Fruit fly (Drosophila melanogaster): Measurements from ENCODE around the gene CG13786.

The CG13786 gene

dm6 chr2L:7217059-7217458 lies 35.7 kb downstream of the CG13786 start:
- TF ChIP-seq Eip78C (GFP tag) (peak; percentile 45), CG6163 (GFP tag; IDR thresholded peaks at IDR 0.05) (no peak), fkh (GFP tag; optimal IDR thresholded peaks at IDR 0.05) (peak; percentile 50)

DNA sequence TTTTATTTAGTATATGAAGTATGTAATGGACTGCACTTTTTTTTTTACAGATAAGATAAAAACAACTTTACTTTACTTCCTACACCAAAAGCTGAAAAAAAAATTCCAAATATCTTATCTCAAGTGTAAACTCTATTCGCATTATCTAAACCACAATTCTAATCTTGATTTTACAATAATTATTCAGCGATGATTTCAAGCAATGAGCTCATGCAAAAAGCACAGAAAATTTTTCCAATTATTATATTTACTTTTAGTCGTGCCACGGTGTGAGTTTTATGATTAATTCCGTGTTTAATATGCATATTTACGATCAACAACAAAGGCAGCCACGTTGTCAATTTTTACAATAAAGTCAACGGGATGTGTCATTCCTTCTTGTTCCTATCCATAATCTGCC lies 36.5 kb downstream of the CG13786 start:
- TF ChIP-seq Eip75B (GFP tag; optimal IDR thresholded peaks at IDR 0.05) (no peak), CG8632 (GFP tag; optimal IDR thresholded peaks at IDR 0.05) (no peak), CG8119 (GFP tag; IDR thresholded peaks at IDR 0.05) (no peak), CG1621 (tag; optimal IDR thresholded peaks at IDR 0.05) (no peak), svp (GFP tag) (peak; percentile 34), CG3032 (tag; optimal IDR thresholded peaks at IDR 0.05) (no peak), CG6854 (GFP tag; optimal IDR thresholded peaks at IDR 0.05) (no peak), Eip78C (GFP tag) (peak; percentile 50), Sox102F (GFP tag; optimal IDR thresholded peaks at IDR 0.05) (peak; percentile 3), CG15336 (GFP tag; IDR thresholded peaks at IDR 0.05) (no peak), ss (GFP tag; optimal IDR thresholded peaks at IDR 0.05) (peak in 1 of 2 experiments; percentile 66)

DNA sequence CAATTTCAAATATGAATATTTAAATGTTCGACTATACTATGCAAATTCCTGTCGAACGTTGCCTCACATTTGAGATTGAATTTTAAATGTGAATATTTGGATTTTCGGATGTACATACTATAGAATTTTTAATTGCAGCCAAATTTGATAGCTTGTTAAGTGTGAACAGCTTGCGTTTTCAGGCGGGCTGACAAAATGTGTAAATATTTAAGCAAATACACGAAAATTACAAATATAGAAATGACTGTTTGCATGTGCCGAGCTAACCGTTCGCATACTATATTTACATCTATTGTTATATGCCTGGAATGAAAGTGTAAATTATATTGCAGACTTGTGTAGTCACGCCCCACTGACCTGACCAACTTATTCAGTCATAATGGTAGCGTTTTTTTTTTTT lies 37.1 kb downstream of the CG13786 start:
- no peak for TF ChIP-seq CG6276 (GFP tag; optimal IDR thresholded peaks at IDR 0.05)
- TF ChIP-seq fkh (GFP tag; optimal IDR thresholded peaks at IDR 0.05): peak; percentile 82

DNA sequence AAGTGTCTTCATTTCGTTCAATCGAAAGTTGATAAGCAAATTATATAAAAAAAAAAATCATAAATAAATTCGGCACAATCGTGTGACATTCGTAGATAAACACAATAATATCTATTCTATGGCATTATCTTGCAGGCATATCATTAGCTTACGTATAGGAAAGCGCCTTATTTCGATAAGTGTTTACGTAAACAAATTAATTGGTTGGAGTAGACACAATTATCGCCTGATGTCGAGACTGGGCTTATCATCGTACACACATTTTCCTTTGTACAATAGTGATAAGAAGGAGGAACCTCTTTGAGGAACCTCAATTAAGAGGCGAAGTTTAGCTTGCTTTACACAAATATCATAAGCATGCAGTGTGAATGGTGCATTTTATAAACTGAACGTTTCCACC lies 37.9 kb downstream of the CG13786 start:
- TF ChIP-seq fkh (GFP tag; optimal IDR thresholded peaks at IDR 0.05): peak; percentile 51
- no peak for TF ChIP-seq eg (GFP tag; IDR thresholded peaks at IDR 0.05)
- no peak for TF ChIP-seq Hr38 (GFP tag; optimal IDR thresholded peaks at IDR 0.05)
- peak in 1 of 2 experiments; percentile 23 for TF ChIP-seq ss (GFP tag; optimal IDR thresholded peaks at IDR 0.05)
- peak; percentile 77 for TF ChIP-seq vri (GFP tag; optimal IDR thresholded peaks at IDR 0.05)
- TF ChIP-seq svp (GFP tag): peak; percentile 74
- TF ChIP-seq fd85E (GFP tag; optimal IDR thresholded peaks at IDR 0.05): no peak
- TF ChIP-seq Eip78C (GFP tag): peak; percentile 68
- peak; percentile 39 for TF ChIP-seq Eip93F (GFP tag; optimal IDR thresholded peaks at IDR 0.05)
- no peak for TF ChIP-seq CG8119 (GFP tag; IDR thresholded peaks at IDR 0.05)

DNA sequence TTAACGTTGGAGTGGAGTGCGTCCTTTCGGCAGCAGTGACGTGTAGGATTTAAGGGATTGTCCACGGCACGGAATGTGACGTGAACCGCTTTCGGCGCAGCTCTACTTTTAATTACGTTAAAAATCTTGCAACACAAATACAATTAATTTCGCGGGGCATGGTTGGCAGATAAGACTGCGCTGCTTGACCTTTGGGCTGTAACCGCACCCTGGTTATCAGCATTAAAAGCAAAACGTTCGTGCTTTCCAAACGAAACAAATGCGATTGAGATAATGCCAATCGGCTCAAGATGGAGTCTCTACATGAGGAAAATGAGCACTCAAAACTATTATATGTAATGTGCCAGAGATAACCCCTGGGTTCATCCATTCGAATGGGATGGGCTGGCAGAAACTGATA lies 39.2 kb downstream of the CG13786 start:
- no peak for TF ChIP-seq OdsH (GFP tag; optimal IDR thresholded peaks at IDR 0.05)
- TF ChIP-seq svp (GFP tag): peak; percentile 98

- TF ChIP-seq CG3919 (GFP tag; optimal IDR thresholded peaks at IDR 0.05) (no peak), spab (GFP tag; optimal IDR thresholded peaks at IDR 0.05) (peak; percentile 27), esn (GFP tag; optimal IDR thresholded peaks at IDR 0.05) (no peak), CG8319 (GFP tag; optimal IDR thresholded peaks at IDR 0.05) (no peak), topi (GFP tag; optimal IDR thresholded peaks at IDR 0.05) (no peak), CG16779 (tag; optimal IDR thresholded peaks at IDR 0.05) (peak; percentile 43), CG6808 (GFP tag; optimal IDR thresholded peaks at IDR 0.05) (peak; percentile 64), CG3032 (tag; optimal IDR thresholded peaks at IDR 0.05) (no peak), ss (GFP tag; optimal IDR thresholded peaks at IDR 0.05) (peak; percentile 55 to 70), CG9139 (GFP tag; optimal IDR thresholded peaks at IDR 0.05) (peak; percentile 71), CG8119 (GFP tag; IDR thresholded peaks at IDR 0.05) (no peak), cyc (GFP tag; optimal IDR thresholded peaks at IDR 0.05) (no peak), svp (GFP tag) (peak; percentile 83), achi (GFP tag; optimal IDR thresholded peaks at IDR 0.05) (no peak), fkh (GFP tag; optimal IDR thresholded peaks at IDR 0.05) (no peak), CG7368 (GFP tag; optimal IDR thresholded peaks at IDR 0.05) (no peak), CG11902 (GFP tag; optimal IDR thresholded peaks at IDR 0.05) (no peak), salr (GFP tag; optimal IDR thresholded peaks at IDR 0.05) (no peak), eg (GFP tag; IDR thresholded peaks at IDR 0.05) (no peak), CG6854 (GFP tag; optimal IDR thresholded peaks at IDR 0.05) (peak; percentile 6), CG6276 (GFP tag; optimal IDR thresholded peaks at IDR 0.05) (peak; percentile 59), Lpt (GFP tag; optimal IDR thresholded peaks at IDR 0.05) (no peak), Eip78C (GFP tag) (peak; percentile 39), Ets21C (GFP tag; optimal IDR thresholded peaks at IDR 0.05) (no peak)
Observed at dm6 chr2L:7207660-7208059, 45.1 kb downstream of the CG13786 start.

Measured in whole organism, prepupa.